Fruit fly (Drosophila melanogaster): ENCODE measurements around the gene Arpc4.

- TF ChIP-seq Dll (optimal IDR thresholded peaks at IDR 0.05) = no peak
- no peak for TF ChIP-seq usp (GFP tag; optimal IDR thresholded peaks at IDR 0.05)
Measured at dm6 chr2L:6080329-6080728, 44.6 kb upstream of the Arpc4 start.

All from whole organism.